Fruit fly (Drosophila melanogaster) whole organism, larva: ENCODE results near the gene Snup.

Experiments
- noc ChIP-seq: fragments of 200-800 bp; sonication (Bioruptor generic); optimal IDR thresholded peaks from 3 replicates; lab custom pipeline; 2019; ENCODE audit warnings: missing biosample characterization, mild to moderate bottlenecking, missing genetic modification characterization, moderate library complexity

The Snup gene

DNA sequence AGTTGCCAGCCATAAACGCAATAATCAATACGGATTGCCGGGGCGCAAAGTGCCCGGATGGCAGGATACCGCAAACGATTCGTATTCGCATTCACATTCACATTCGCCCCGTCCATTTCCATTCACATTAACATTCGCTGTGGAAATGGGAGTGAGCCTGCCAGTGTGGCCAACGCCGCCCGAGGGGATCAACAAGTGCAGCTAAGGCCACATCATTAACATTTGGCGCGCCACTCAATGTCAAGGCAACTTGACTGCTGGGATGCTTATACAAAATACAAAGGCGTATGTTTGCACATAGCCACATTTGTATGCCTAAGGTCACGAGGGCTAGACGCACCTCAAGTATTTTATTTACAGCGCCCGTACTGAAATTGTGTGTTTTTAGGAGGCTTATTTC lies 50.6 kb downstream of the Snup start:
- TF ChIP-seq noc (tag; lab: Kevin White, UChicago): no peak
